Fruit fly (Drosophila melanogaster): Measurements from ENCODE around the gene CG10853.

The CG10853 gene

dm6 chr3L:3952468-3952867 lies 4.8 kb downstream of the CG10853 start, which contains the start of gene CG14984 (continued):
- TF ChIP-seq cg (GFP tag; optimal IDR thresholded peaks at IDR 0.05) (no peak), CG10959 (GFP tag; IDR thresholded peaks at IDR 0.05) (no peak), vnd (GFP tag; IDR thresholded peaks at IDR 0.05; ENCODE audit: partially characterized antibody) (no peak), mld (GFP tag; IDR thresholded peaks at IDR 0.05; ENCODE audit: partially characterized antibody) (no peak), Vsx1 (GFP tag; optimal IDR thresholded peaks at IDR 0.05) (no peak), CG9817 (tag; optimal IDR thresholded peaks at IDR 0.05) (peak; percentile 19), Deaf1 (tag; optimal IDR thresholded peaks at IDR 0.05) (peak; percentile 24), CG31388 (GFP tag; optimal IDR thresholded peaks at IDR 0.05) (peak; percentile 4), grau (tag; optimal IDR thresholded peaks at IDR 0.05) (peak; percentile 39), CG15601 (tag; optimal IDR thresholded peaks at IDR 0.05) (no peak), trh (GFP tag; optimal IDR thresholded peaks at IDR 0.05) (no peak), NfI (GFP tag; optimal IDR thresholded peaks at IDR 0.05) (no peak), Gug (GFP tag; IDR thresholded peaks at IDR 0.05) (peak; percentile 57; the same call in 2 of the 4 replicates), CG6765 (GFP tag; optimal IDR thresholded peaks at IDR 0.05) (peak; percentile 37), Mes4 (GFP tag; optimal IDR thresholded peaks at IDR 0.05) (no peak), CG15011 (GFP tag; optimal IDR thresholded peaks at IDR 0.05) (peak; percentile 44), dpn (GFP tag; optimal IDR thresholded peaks at IDR 0.05) (peak; percentile 32 to 42), HmgZ (tag; optimal IDR thresholded peaks at IDR 0.05) (no peak), Pdp1 (GFP tag; optimal IDR thresholded peaks at IDR 0.05) (peak in 1 of 2 experiments; percentile 16), CG6175 (GFP tag; IDR thresholded peaks at IDR 0.05) (no peak), pho (GFP tag; optimal IDR thresholded peaks at IDR 0.05) (peak; percentile 28), zen (tag; optimal IDR thresholded peaks at IDR 0.05) (no peak), GATAe (GFP tag; conservative IDR thresholded peaks at IDR 0.05) (no peak), CG8281 (tag; optimal IDR thresholded peaks at IDR 0.05) (no peak), ewg (GFP tag; optimal IDR thresholded peaks at IDR 0.05) (no peak), klu (GFP tag; IDR thresholded peaks at IDR 0.05) (peak; percentile 61), Rfx (GFP tag; IDR thresholded peaks at IDR 0.05) (peak; percentile 82), Atf3 (GFP tag; optimal IDR thresholded peaks at IDR 0.05) (no peak), onecut (GFP tag; IDR thresholded peaks at IDR 0.05) (no peak), wor (GFP tag; IDR thresholded peaks at IDR 0.05) (no peak), CG1602 (GFP tag; optimal IDR thresholded peaks at IDR 0.05) (no peak), ato (GFP tag; IDR thresholded peaks at IDR 0.05; ENCODE audit: partially characterized antibody) (no peak), p53 (GFP tag; optimal IDR thresholded peaks at IDR 0.05) (no peak), CG14441 (GFP tag; IDR thresholded peaks at IDR 0.05) (0 out of 2 replicates have a peak, but pooled peaks have one; percentile 16), gcm (GFP tag; optimal IDR thresholded peaks at IDR 0.05) (no peak), pb (GFP tag; optimal IDR thresholded peaks at IDR 0.05) (no peak), row (GFP tag; IDR thresholded peaks at IDR 0.05) (peak; percentile 58), tgo (GFP tag; IDR thresholded peaks at IDR 0.05) (peak; percentile 53; the same call in 2 of the 3 replicates), ro (GFP tag; IDR thresholded peaks at IDR 0.05) (no peak), CG13123 (GFP tag; optimal IDR thresholded peaks at IDR 0.05) (no peak), CG15073 (GFP tag; optimal IDR thresholded peaks at IDR 0.05) (no peak), Sin3A (optimal IDR thresholded peaks at IDR 0.05) (no peak), sd (tag; optimal IDR thresholded peaks at IDR 0.05) (no peak), CG11093 (GFP tag; IDR thresholded peaks at IDR 0.05) (no peak), corto (GFP tag; optimal IDR thresholded peaks at IDR 0.05) (no peak), fd96Cb (tag; optimal IDR thresholded peaks at IDR 0.05) (peak; percentile 16)
